Worm (Caenorhabditis elegans) whole organism, dauer: Measurements from ENCODE around the gene F01F1.15.

Source experiments
- unc-62 ChIP-seq: sonication (generic microtip); optimal IDR thresholded peaks from 2 replicates; lab custom pipeline; 2017; ENCODE audit warnings: missing biosample characterization, missing genetic modification reagents, missing genetic modification characterization

F01F1.15 gene

ce11 chrIII:5863774-5864173 lies 5.6 kb downstream of the F01F1.15 start, which contains the start of gene dnpp-1:
TSS of gene dnpp-1 (minus strand) at chrIII:5863803.
- TF ChIP-seq unc-62 (GFP tag; lab: Kevin White, UChicago), result no peak

ce11 chrIII:5859008-5859407 lies 10.3 kb downstream of the F01F1.15 start, which contains the start of gene dpf-4:
TSS of gene dpf-4 (plus strand) at chrIII:5859308.
- TF ChIP-seq unc-62 (GFP tag; lab: Kevin White, UChicago), result no peak

ce11 chrIII:5855637-5856179 lies 13.6 kb downstream of the F01F1.15 start, which contains the start of the genes cct-6 and alh-9:
TSS of gene cct-6 (minus strand) at chrIII:5855687.
TSS of gene alh-9 (plus strand) at chrIII:5856018.
- no peak for TF ChIP-seq unc-62 (GFP tag; lab: Kevin White, UChicago)

- TF ChIP-seq unc-62 (GFP tag; lab: Kevin White, UChicago), result no peak
These were observed 16.1 kb downstream of the F01F1.15 start, which contains the start of gene ddx-23 for ce11 chrIII:5853240-5853639. TSS of gene ddx-23 (minus strand) at chrIII:5853269.

- TF ChIP-seq unc-62 (GFP tag; lab: Kevin White, UChicago), result no peak
These were observed 22.9 kb downstream of the F01F1.15 start for ce11 chrIII:5846412-5846811.

ce11 chrIII:5845483-5845882 lies 23.8 kb downstream of the F01F1.15 start:
- TF ChIP-seq unc-62 (GFP tag; lab: Kevin White, UChicago), result no peak

- TF ChIP-seq unc-62 (GFP tag; lab: Kevin White, UChicago), result no peak
These were observed 25.7 kb downstream of the F01F1.15 start for ce11 chrIII:5843662-5844061.

- TF ChIP-seq unc-62 (GFP tag; lab: Kevin White, UChicago), result no peak
These were observed 26.4 kb downstream of the F01F1.15 start for ce11 chrIII:5842920-5843319.

- TF ChIP-seq unc-62 (GFP tag; lab: Kevin White, UChicago), result no peak
These were observed 27.7 kb downstream of the F01F1.15 start for ce11 chrIII:5841676-5842075.

ce11 chrIII:5840815-5841573 lies 28.3 kb downstream of the F01F1.15 start:
- no peak for TF ChIP-seq unc-62 (GFP tag; lab: Kevin White, UChicago)

ce11 chrIII:5840277-5840676 lies 29.1 kb downstream of the F01F1.15 start:
- no peak for TF ChIP-seq unc-62 (GFP tag; lab: Kevin White, UChicago)

ce11 chrIII:5839598-5839997 lies 29.7 kb downstream of the F01F1.15 start:
- no peak for TF ChIP-seq unc-62 (GFP tag; lab: Kevin White, UChicago)

- TF ChIP-seq unc-62 (GFP tag; lab: Kevin White, UChicago), result no peak
These were observed 30.2 kb downstream of the F01F1.15 start for ce11 chrIII:5839147-5839546.

ce11 chrIII:5838159-5839046 lies 30.9 kb downstream of the F01F1.15 start:
- no peak for TF ChIP-seq unc-62 (GFP tag; lab: Kevin White, UChicago)

ce11 chrIII:5836816-5837215 lies 32.5 kb downstream of the F01F1.15 start, which contains the start of gene W04D12.1:
TSS of gene W04D12.1 (plus strand) at chrIII:5836926.
- no peak for TF ChIP-seq unc-62 (GFP tag; lab: Kevin White, UChicago)

ce11 chrIII:5836261-5836660 lies 33.1 kb downstream of the F01F1.15 start:
- no peak for TF ChIP-seq unc-62 (GFP tag; lab: Kevin White, UChicago)
